Fruit fly (Drosophila melanogaster) whole organism, embryonic: ENCODE measurements around the gene Ufsp2.

ENCODE experiments used
- Atf6 ChIP-seq: fragments of 200-800 bp; sonication (Bioruptor generic); IDR thresholded peaks from 2 replicates; pipeline ENCODE4 v1.3.6; 2022; ENCODE audit warnings: missing biosample characterization, missing genetic modification characterization
- B-H1 ChIP-seq: fragments of 200-800 bp; sonication (Bioruptor generic); IDR thresholded peaks from 3 replicates; pipeline ENCODE4 v1.3.6; 2022; ENCODE audit warnings: missing biosample characterization, missing genetic modification characterization
- CG11695 ChIP-seq: fragments of 200-800 bp; sonication (Bioruptor generic); IDR thresholded peaks from 3 replicates; pipeline ENCODE4 v1.3.6; 2022; ENCODE audit warnings: missing biosample characterization, missing genetic modification characterization
- CG11723 ChIP-seq: fragments of 200-800 bp; sonication (Bioruptor generic); optimal IDR thresholded peaks from 2 replicates; lab custom pipeline; 2017; ENCODE audit warnings: missing biosample characterization, mild to moderate bottlenecking, missing genetic modification characterization
- CG12659 ChIP-seq: fragments of 200-800 bp; sonication (Bioruptor generic); optimal IDR thresholded peaks from 3 replicates; lab custom pipeline; 2017; ENCODE audit warnings: mild to moderate bottlenecking, missing biosample characterization, missing genetic modification reagents, missing genetic modification characterization
- CG15269 ChIP-seq: fragments of 200-800 bp; sonication (Bioruptor generic); optimal IDR thresholded peaks from 2 replicates; lab custom pipeline; 2018; ENCODE audit warnings: missing biosample characterization, mild to moderate bottlenecking, missing genetic modification characterization, moderate library complexity
- CG18599 ChIP-seq: fragments of 200-800 bp; sonication (Bioruptor generic); optimal IDR thresholded peaks from 3 replicates; lab custom pipeline; 2017; ENCODE audit warnings: missing biosample characterization, missing genetic modification characterization, mild to moderate bottlenecking, moderate library complexity, missing genetic modification reagents
- CG2129 ChIP-seq: fragments of 200-800 bp; sonication (Bioruptor generic); IDR thresholded peaks from 2 replicates; pipeline ENCODE4 v1.3.6; 2022; ENCODE audit warnings: missing biosample characterization, missing genetic modification characterization; ENCODE audit not compliant: partially characterized antibody
- CG30020 ChIP-seq: fragments of 200-800 bp; optimal IDR thresholded peaks from 2 replicates; lab custom pipeline; 2019; ENCODE audit warnings: missing biosample characterization, mild to moderate bottlenecking, missing genetic modification characterization, moderate library complexity
- CG31365 ChIP-seq: fragments of 200-800 bp; sonication (Bioruptor generic); optimal IDR thresholded peaks from 2 replicates; lab custom pipeline; 2018; ENCODE audit warnings: missing biosample characterization, mild to moderate bottlenecking, missing genetic modification characterization
- CG3163 ChIP-seq: fragments of 200-800 bp; sonication (Bioruptor generic); optimal IDR thresholded peaks from 3 replicates; lab custom pipeline; 2016; ENCODE audit warnings: missing biosample characterization, missing genetic modification characterization
- CG34224 ChIP-seq: fragments of 200-800 bp; sonication (Bioruptor generic); IDR thresholded peaks from 3 replicates; pipeline ENCODE4 v1.3.6; 2022; ENCODE audit warnings: missing biosample characterization, missing genetic modification characterization; ENCODE audit not compliant: partially characterized antibody
- CG4730 ChIP-seq: fragments of 200-800 bp; sonication (Bioruptor generic); IDR thresholded peaks from 2 replicates; pipeline ENCODE4 v1.3.6; 2022; ENCODE audit warnings: missing biosample characterization, missing genetic modification characterization
- CG5245 ChIP-seq: fragments of 200-800 bp; sonication (Bioruptor generic); optimal IDR thresholded peaks from 3 replicates; lab custom pipeline; 2016; ENCODE audit warnings: missing biosample characterization, missing genetic modification characterization
- CG6254 ChIP-seq: fragments of 200-800 bp; sonication (Bioruptor generic); optimal IDR thresholded peaks from 3 replicates; lab custom pipeline; 2017; ENCODE audit warnings: mild to moderate bottlenecking, missing biosample characterization, missing genetic modification reagents, missing genetic modification characterization
- CG6689 ChIP-seq: fragments of 200-800 bp; sonication (Bioruptor generic); IDR thresholded peaks from 2 replicates; pipeline ENCODE4 v1.3.6; 2022; ENCODE audit warnings: missing biosample characterization, missing genetic modification characterization
- CG6854 ChIP-seq: fragments of 200-800 bp; sonication (Bioruptor generic); optimal IDR thresholded peaks from 3 replicates; lab custom pipeline; 2017; ENCODE audit warnings: missing biosample characterization, mild to moderate bottlenecking, missing genetic modification characterization
- CG7987 ChIP-seq: fragments of 200-800 bp; sonication (Bioruptor generic); optimal IDR thresholded peaks from 2 replicates; lab custom pipeline; 2018; ENCODE audit warnings: missing biosample characterization, mild to moderate bottlenecking, missing genetic modification characterization, moderate library complexity
- CG9727 ChIP-seq: fragments of 200-800 bp; sonication (Bioruptor generic); optimal IDR thresholded peaks from 3 replicates; lab custom pipeline; 2017; ENCODE audit warnings: missing biosample characterization, mild to moderate bottlenecking, missing genetic modification characterization
- CkIIα-i1 ChIP-seq: fragments of 200-800 bp; sonication (Bioruptor generic); IDR thresholded peaks from 2 replicates; pipeline ENCODE4 v1.3.6; 2022; ENCODE audit warnings: missing biosample characterization, missing genetic modification characterization
- Dad ChIP-seq: fragments of 200-800 bp; sonication (Bioruptor generic); optimal IDR thresholded peaks from 3 replicates; lab custom pipeline; 2016; ENCODE audit warnings: missing biosample characterization, missing genetic modification characterization
- Dp ChIP-seq: fragments of 200-800 bp; sonication (Bioruptor generic); optimal IDR thresholded peaks from 2 replicates; lab custom pipeline; 2018; ENCODE audit warnings: missing biosample characterization, mild to moderate bottlenecking, missing genetic modification characterization, moderate library complexity
- Fer2 ChIP-seq: fragments of 200-800 bp; sonication (Bioruptor generic); optimal IDR thresholded peaks from 2 replicates; lab custom pipeline; 2018; ENCODE audit warnings: missing biosample characterization, mild to moderate bottlenecking, missing genetic modification characterization, moderate library complexity
- HLH54F ChIP-seq: fragments of 200-800 bp; sonication (Bioruptor generic); optimal IDR thresholded peaks from 3 replicates; lab custom pipeline; 2016; ENCODE audit warnings: missing biosample characterization, missing genetic modification characterization
- Mad ChIP-seq: fragments of 200-800 bp; sonication (Bioruptor generic); optimal IDR thresholded peaks from 2 replicates; lab custom pipeline; 2016; ENCODE audit warnings: missing biosample characterization, missing genetic modification characterization
- Med ChIP-seq: fragments of 200-800 bp; sonication (Bioruptor generic); peaks from one replicate; lab custom pipeline; 2016; ENCODE audit warnings: missing biosample characterization, missing genetic modification characterization, mild to moderate bottlenecking, inconsistent platforms, moderate library complexity
- Mes4 ChIP-seq: fragments of 200-800 bp; sonication (Bioruptor generic); optimal IDR thresholded peaks from 2 replicates; lab custom pipeline; 2016; ENCODE audit warnings: missing biosample characterization, missing genetic modification characterization
- NFAT ChIP-seq: fragments of 200-800 bp; sonication (Bioruptor generic); IDR thresholded peaks from 2 replicates; pipeline ENCODE4 v1.3.6; 2022; ENCODE audit warnings: missing biosample characterization, missing genetic modification characterization
- Nf-YB ChIP-seq: fragments of 200-800 bp; sonication (Bioruptor generic); optimal IDR thresholded peaks from 3 replicates; lab custom pipeline; 2019; ENCODE audit warnings: missing biosample characterization, mild to moderate bottlenecking, missing genetic modification characterization, moderate library complexity
- NfI ChIP-seq: fragments of 200-800 bp; sonication (Bioruptor generic); optimal IDR thresholded peaks from 3 replicates; lab custom pipeline; 2018; ENCODE audit warnings: missing biosample characterization, mild to moderate bottlenecking, missing genetic modification characterization, moderate library complexity
- Stat92E ChIP-seq, 3 experiments: fragments of >200 bp in 2 of 3; fragments of 200-800 bp in 1 of 3; sonication (Bioruptor generic) in 1 of 3; optimal IDR thresholded peaks; 2 replicates each; lab custom pipeline; 2017 to 2019; ENCODE audit warnings: missing biosample characterization in 3 of 3, missing genetic modification characterization in 3 of 3, mild to moderate bottlenecking in 1 of 3, moderate library complexity in 1 of 3
- aop ChIP-seq: fragments of 200-800 bp; sonication (Bioruptor generic); IDR thresholded peaks from 2 replicates; pipeline ENCODE4 v1.3.6; 2022; ENCODE audit warnings: missing biosample characterization, missing genetic modification characterization
- ase ChIP-seq: fragments of 200-800 bp; sonication (Bioruptor generic); IDR thresholded peaks from 3 replicates; pipeline ENCODE4 v1.3.6; 2022; ENCODE audit warnings: missing biosample characterization, missing genetic modification characterization
- bbx ChIP-seq: fragments of 200-800 bp; sonication (Bioruptor generic); IDR thresholded peaks from 2 replicates; pipeline ENCODE4 v1.3.6; 2022; ENCODE audit warnings: missing biosample characterization, missing genetic modification characterization; ENCODE audit not compliant: partially characterized antibody
- bcd ChIP-seq: fragments of 200-800 bp; sonication (Bioruptor generic); optimal IDR thresholded peaks from 2 replicates; lab custom pipeline; 2017; ENCODE audit warnings: missing biosample characterization, mild to moderate bottlenecking, missing genetic modification characterization
- dmrt11E ChIP-seq: fragments of 200-800 bp; sonication (Bioruptor generic); optimal IDR thresholded peaks from 3 replicates; lab custom pipeline; 2018; ENCODE audit warnings: missing biosample characterization, mild to moderate bottlenecking, missing genetic modification characterization, moderate library complexity
- fd96Cb ChIP-seq: fragments of 200-800 bp; sonication (Bioruptor generic); optimal IDR thresholded peaks from 2 replicates; lab custom pipeline; 2018; ENCODE audit warnings: missing biosample characterization, mild to moderate bottlenecking, missing genetic modification characterization, moderate library complexity
- gsb-n ChIP-seq: fragments of 200-800 bp; sonication (Bioruptor generic); optimal IDR thresholded peaks from 3 replicates; lab custom pipeline; 2018; ENCODE audit warnings: missing biosample characterization, mild to moderate bottlenecking, missing genetic modification characterization
- hbn ChIP-seq: fragments of 200-800 bp; sonication (Bioruptor generic); IDR thresholded peaks from 2 replicates; pipeline ENCODE4 v1.3.6; 2022; ENCODE audit warnings: missing biosample characterization, missing genetic modification characterization; ENCODE audit not compliant: partially characterized antibody
- lab ChIP-seq: fragments of 200-800 bp; sonication (Bioruptor generic); optimal IDR thresholded peaks from 3 replicates; lab custom pipeline; 2017; ENCODE audit warnings: missing biosample characterization, missing genetic modification characterization, mild to moderate bottlenecking, moderate library complexity, missing genetic modification reagents
- lmd ChIP-seq: fragments of 200-800 bp; sonication (Bioruptor generic); IDR thresholded peaks from 2 replicates; pipeline ENCODE4 v1.3.6; 2022; ENCODE audit warnings: missing biosample characterization, missing genetic modification characterization
- lov ChIP-seq, 2 experiments: fragments of 200-800 bp in 1 of 2; fragments of >200 bp in 1 of 2; sonication (Bioruptor generic) in 1 of 2; IDR thresholded peaks in 1 of 2; optimal IDR thresholded peaks in 1 of 2; 2 replicates in 1 of 2; 3 replicates in 1 of 2; pipeline versions ENCODE4 v1.3.6 to Lab custom; 2017 to 2022; ENCODE audit warnings: missing biosample characterization in 1 of 2, missing genetic modification characterization in 1 of 2
- luna ChIP-seq: fragments of 200-800 bp; sonication (Bioruptor generic); optimal IDR thresholded peaks from 2 replicates; lab custom pipeline; 2016; ENCODE audit warnings: missing biosample characterization, missing genetic modification characterization
- slou ChIP-seq: fragments of 200-800 bp; sonication (Bioruptor generic); optimal IDR thresholded peaks from 3 replicates; lab custom pipeline; 2016; ENCODE audit warnings: missing biosample characterization, missing genetic modification characterization
- sug ChIP-seq: fragments of 200-800 bp; optimal IDR thresholded peaks from 2 replicates; lab custom pipeline; 2019; ENCODE audit warnings: missing biosample characterization, mild to moderate bottlenecking, missing genetic modification characterization, moderate library complexity
- tio ChIP-seq: fragments of 200-800 bp; sonication (Bioruptor generic); optimal IDR thresholded peaks from 2 replicates; lab custom pipeline; 2017; ENCODE audit warnings: missing biosample characterization, missing genetic modification characterization, inconsistent platforms
- unc-4 ChIP-seq: fragments of 200-800 bp; sonication (Bioruptor generic); IDR thresholded peaks from 2 replicates; pipeline ENCODE4 v1.3.6; 2022; ENCODE audit warnings: missing biosample characterization, missing genetic modification characterization; ENCODE audit not compliant: partially characterized antibody

The Ufsp2 gene

dm6 chr3L:15625676-15626414 is 49.5 kb downstream of the Ufsp2 start (continued):
- peak; percentile 92 for TF ChIP-seq CG15269
- peak; percentile 90 for TF ChIP-seq CG18599
- TF ChIP-seq Mes4 (GFP tag; lab: Kevin White, UChicago): no peak
- no peak for TF ChIP-seq unc-4 (GFP tag; lab: Robert Waterston, UW)
- TF ChIP-seq hbn (GFP tag; lab: Robert Waterston, UW): no peak
- TF ChIP-seq bcd: peak; percentile 93
- peak; percentile 69 for TF ChIP-seq CG30020
- peak; percentile 91 for TF ChIP-seq gsb-n (tag; lab: Kevin White, UChicago)
- peak; percentile 78 for TF ChIP-seq CG4730 (GFP tag; lab: Robert Waterston, UW)
- TF ChIP-seq CG2129 (GFP tag; lab: Robert Waterston, UW): no peak
- TF ChIP-seq dmrt11E (tag; lab: Kevin White, UChicago): peak; percentile 69
- TF ChIP-seq NFAT (GFP tag; lab: Robert Waterston, UW): peak; percentile 46; the same call in 1 of the 2 replicates
- TF ChIP-seq Nf-YB (GFP tag; lab: Kevin White, UChicago): peak; percentile 80
- peak; percentile 81 for TF ChIP-seq CG7987 (GFP tag; lab: Kevin White, UChicago)
- peak; percentile 85 for TF ChIP-seq Atf6 (GFP tag; lab: Robert Waterston, UW)
- TF ChIP-seq Dp (GFP tag; lab: Kevin White, UChicago): peak; percentile 89
- peak; percentile 91 for TF ChIP-seq CG12659 (GFP tag; lab: Kevin White, UChicago)
- TF ChIP-seq aop: peak; percentile 28; the same call in 1 of the 2 replicates
- peak; percentile 87 for TF ChIP-seq CG6254 (GFP tag; lab: Kevin White, UChicago)
- TF ChIP-seq Stat92E (GFP tag; optimal IDR thresholded peaks at IDR 0.05; lab: Kevin White, UChicago): peak in 1 of 3 experiments; percentile 74
- TF ChIP-seq HLH54F (GFP tag; lab: Kevin White, UChicago): no peak
- peak; percentile 92 for TF ChIP-seq CG9727 (GFP tag; lab: Kevin White, UChicago)
- peak; percentile 85 for TF ChIP-seq NfI
- TF ChIP-seq bbx (GFP tag; lab: Robert Waterston, UW): no peak
- peak; percentile 74 for TF ChIP-seq CG11723
- peak; percentile 97 for TF ChIP-seq fd96Cb (tag; lab: Kevin White, UChicago)
- TF ChIP-seq CG5245 (GFP tag; lab: Kevin White, UChicago): peak; percentile 73
- TF ChIP-seq B-H1 (GFP tag; lab: Robert Waterston, UW): peak; percentile 82
- peak; percentile 79 for TF ChIP-seq ase (GFP tag; lab: Robert Waterston, UW)
- peak; percentile 81 for TF ChIP-seq slou (GFP tag; lab: Kevin White, UChicago)
- peak; percentile 72 for TF ChIP-seq sug (tag; lab: Kevin White, UChicago)
- peak; percentile 92 for TF ChIP-seq Med (GFP tag; lab: Kevin White, UChicago)
- TF ChIP-seq Mad (GFP tag; lab: Kevin White, UChicago): peak; percentile 2
- no peak for TF ChIP-seq CkIIα-i1 (GFP tag; lab: Robert Waterston, UW)
- peak; percentile 53 for TF ChIP-seq CG31365 (tag; lab: Kevin White, UChicago)
- no peak for TF ChIP-seq CG34224 (GFP tag; lab: Robert Waterston, UW)
- TF ChIP-seq lab (GFP tag; lab: Kevin White, UChicago): peak; percentile 90
- TF ChIP-seq CG11695: peak; percentile 89
- peak; percentile 29 for TF ChIP-seq CG3163 (GFP tag; lab: Kevin White, UChicago)
- TF ChIP-seq luna: no peak
- peak; percentile 91 for TF ChIP-seq tio (GFP tag; lab: Kevin White, UChicago)
- TF ChIP-seq Dad: no peak
- peak; percentile 81 for TF ChIP-seq CG6854 (GFP tag; lab: Kevin White, UChicago)
- peak; percentile 72 for TF ChIP-seq Fer2 (tag; lab: Kevin White, UChicago)
- no peak for TF ChIP-seq lov (optimal IDR thresholded peaks at IDR 0.05; lab: Kevin White, UChicago)
- 0 out of 3 replicates have a peak, but pooled peaks have one; percentile 19 for TF ChIP-seq lov (GFP tag; IDR thresholded peaks at IDR 0.05; lab: Robert Waterston, UW)
- peak; percentile 90 for TF ChIP-seq CG6689 (GFP tag; lab: Robert Waterston, UW)
- peak; percentile 93 for TF ChIP-seq lmd (GFP tag; lab: Robert Waterston, UW)
